Fruit fly (Drosophila melanogaster) S2 (cell line): ENCODE data around the gene CG44001.

Experiments
- CG8478 ChIP-seq: fragments of >200 bp; optimal IDR thresholded peaks from 2 replicates; lab custom pipeline; 2018
- CTCF ChIP-seq, 2 experiments: fragments of >200 bp; optimal IDR thresholded peaks; 2 replicates each; lab custom pipeline; 2018

DNA sequence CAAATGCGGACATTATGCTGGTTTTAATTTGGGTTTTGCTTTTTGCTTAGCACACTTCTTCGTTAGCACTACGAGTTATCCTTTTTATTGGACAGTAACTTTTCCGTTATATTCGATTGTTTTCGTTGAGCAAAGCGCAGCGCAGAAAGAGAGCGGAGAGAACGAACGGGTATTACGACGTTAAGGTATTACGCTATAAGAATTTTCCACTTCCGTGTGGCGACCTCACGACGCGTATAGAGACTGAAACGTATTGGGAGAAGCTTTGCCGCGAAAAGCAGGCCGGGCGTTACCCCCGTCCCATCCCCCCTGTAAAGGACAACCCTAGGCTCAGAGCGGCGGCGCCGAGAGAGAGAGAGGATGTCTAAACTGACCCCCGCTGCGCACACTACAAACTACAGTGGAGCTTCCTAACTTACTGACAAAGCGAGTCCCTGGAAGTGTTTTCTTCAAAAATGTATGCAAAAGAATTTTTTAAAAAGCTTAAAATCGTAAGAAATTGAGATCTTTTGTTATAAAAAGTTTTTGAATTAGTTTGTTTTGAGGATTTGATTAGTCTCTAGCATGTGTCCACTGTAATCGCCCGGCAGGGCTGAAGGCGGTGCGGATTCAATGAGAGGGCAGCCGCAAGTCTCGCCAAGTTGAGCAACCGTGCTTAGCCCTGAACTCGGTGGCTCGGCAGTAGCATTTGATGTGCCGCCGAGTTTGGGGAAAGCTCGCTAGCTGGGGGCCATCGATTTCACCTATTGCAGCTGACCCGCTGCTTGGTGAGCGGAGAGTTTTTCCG is 38.2 kb upstream of the CG44001 start:
- TF ChIP-seq CG8478 (lab: Kevin White, UChicago), result no peak
- no peak for TF ChIP-seq CTCF (optimal IDR thresholded peaks at IDR 0.05; lab: Kevin White, UChicago)
